Worm (Caenorhabditis elegans): ENCODE data around the gene pek-1.

DNA sequence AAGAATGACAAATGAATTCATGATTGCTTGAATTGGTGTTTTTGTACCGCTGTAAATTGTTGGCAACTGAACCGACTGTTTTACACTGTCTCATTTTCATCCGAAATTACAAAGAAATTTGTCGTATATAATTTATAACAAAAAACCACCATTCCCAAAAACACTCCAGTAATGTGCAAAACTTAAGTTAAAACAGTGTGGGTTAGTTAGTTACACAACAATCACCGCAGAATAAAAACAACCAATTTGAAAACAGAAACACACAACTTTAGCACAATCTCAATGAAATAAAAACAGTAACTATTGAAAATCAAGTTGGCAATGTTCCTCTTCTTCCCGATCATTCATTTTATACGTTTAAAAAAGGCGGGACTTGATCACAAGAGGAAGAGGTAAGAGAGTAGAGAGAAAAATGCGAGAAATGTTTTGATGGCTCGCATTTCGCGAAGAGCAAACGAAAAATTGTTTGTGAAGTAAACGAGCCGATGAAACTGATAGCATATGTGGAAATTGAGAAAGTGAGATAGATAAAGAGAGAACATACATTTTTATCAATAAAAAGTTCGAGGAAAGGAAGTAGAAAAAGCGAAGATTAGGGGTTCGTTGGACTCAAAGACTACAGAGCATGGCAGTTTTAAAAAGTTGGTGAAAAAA is 6.9 kb downstream of the pek-1 start, which contains the start of gene F08B12.4:
- TF ChIP-seq fkh-10 (GFP tag; optimal IDR thresholded peaks at IDR 0.05), result no peak
- no peak for TF ChIP-seq hlh-15 (tag; optimal IDR thresholded peaks at IDR 0.05)
- no peak for TF ChIP-seq hlh-30 (tag; optimal IDR thresholded peaks at IDR 0.05; ENCODE audit: insufficient read depth)
- no peak for TF ChIP-seq unc-86 (tag; optimal IDR thresholded peaks at IDR 0.05)
- TF ChIP-seq dve-1 (tag; optimal IDR thresholded peaks at IDR 0.05), result no peak
- TF ChIP-seq nhr-11 (tag; optimal IDR thresholded peaks at IDR 0.05), result no peak
- no peak for TF ChIP-seq ama-1 (optimal IDR thresholded peaks at IDR 0.05)
- TF ChIP-seq dmd-4 (tag; optimal IDR thresholded peaks at IDR 0.05; ENCODE audit: borderline replicate concordance), result no peak
- no peak for TF ChIP-seq ref-2 (tag; optimal IDR thresholded peaks at IDR 0.05)
- TF ChIP-seq pqm-1 (tag; optimal IDR thresholded peaks at IDR 0.05), result no peak
- no peak for TF ChIP-seq zip-5 (tag; optimal IDR thresholded peaks at IDR 0.05)
- TF ChIP-seq ceh-14 (tag; optimal IDR thresholded peaks at IDR 0.05), result no peak
- TF ChIP-seq ceh-31 (tag; optimal IDR thresholded peaks at IDR 0.05), result no peak
- no peak for TF ChIP-seq eyg-1 (tag; optimal IDR thresholded peaks at IDR 0.05)
